Fruit fly (Drosophila melanogaster): Measurements from ENCODE around the gene Nup37.
A peak's percentile ranks its signal among the peaks of the same experiment; 100 is the strongest.

Nup37 gene

dm6 chr3R:25258628-25259240, 11.3 kb downstream of the Nup37 start, which contains the start of gene CG11857 (continued):
- TF ChIP-seq CG4318 (GFP tag; optimal IDR thresholded peaks at IDR 0.05), result no peak
- peak; percentile 96 for TF ChIP-seq CG32006 (GFP tag; optimal IDR thresholded peaks at IDR 0.05)
- peak; percentile 98 for TF ChIP-seq lz (GFP tag; optimal IDR thresholded peaks at IDR 0.05)
- TF ChIP-seq OdsH (GFP tag; optimal IDR thresholded peaks at IDR 0.05), result peak; percentile 97
- TF ChIP-seq CG10631 (GFP tag; optimal IDR thresholded peaks at IDR 0.05), result peak; percentile 98
- TF ChIP-seq Eip75B (GFP tag; optimal IDR thresholded peaks at IDR 0.05), result peak; percentile 95
- peak; percentile 97 for TF ChIP-seq pdm3 (GFP tag; optimal IDR thresholded peaks at IDR 0.05)
- peak; percentile 93 for TF ChIP-seq CG1621 (tag; optimal IDR thresholded peaks at IDR 0.05)
- peak; percentile 92 for TF ChIP-seq CG34406 (GFP tag; optimal IDR thresholded peaks at IDR 0.05)
- TF ChIP-seq net (GFP tag; optimal IDR thresholded peaks at IDR 0.05), result peak; percentile 94
- peak; percentile 97 for TF ChIP-seq achi (GFP tag; optimal IDR thresholded peaks at IDR 0.05)
- TF ChIP-seq CG3032 (tag; optimal IDR thresholded peaks at IDR 0.05), result peak; percentile 98
- peak in 1 of 2 experiments; percentile 91 for TF ChIP-seq ss (GFP tag; optimal IDR thresholded peaks at IDR 0.05)
- TF ChIP-seq spab (GFP tag; optimal IDR thresholded peaks at IDR 0.05), result no peak
- TF ChIP-seq CG6854 (GFP tag; optimal IDR thresholded peaks at IDR 0.05), result peak; percentile 76

DNA sequence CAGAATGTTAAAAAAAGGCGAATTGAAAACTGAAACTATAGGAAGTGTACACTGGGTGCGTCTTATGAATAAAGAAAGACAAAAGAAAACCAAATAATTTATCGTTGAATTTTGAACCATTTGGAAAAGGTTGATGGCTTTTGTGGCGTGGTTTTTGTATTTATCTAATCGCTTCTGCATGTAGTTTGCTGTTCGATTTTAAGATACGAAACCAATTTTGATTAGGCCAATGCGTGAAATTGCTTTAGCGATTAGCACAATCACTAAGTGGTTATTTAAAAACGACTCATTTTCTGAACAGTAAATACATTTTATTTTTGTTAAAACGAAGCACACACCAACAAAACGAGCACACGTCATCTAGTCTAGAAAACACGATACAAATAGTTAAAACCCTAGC, 13.2 kb downstream of the Nup37 start:
- TF ChIP-seq CG6854 (GFP tag; optimal IDR thresholded peaks at IDR 0.05) (no peak), svp (GFP tag) (no peak), Hr38 (GFP tag; optimal IDR thresholded peaks at IDR 0.05) (no peak), fd85E (GFP tag; optimal IDR thresholded peaks at IDR 0.05) (no peak), Met (GFP tag; optimal IDR thresholded peaks at IDR 0.05) (no peak), CG11902 (GFP tag; optimal IDR thresholded peaks at IDR 0.05) (no peak), fkh (GFP tag; optimal IDR thresholded peaks at IDR 0.05) (no peak), CG6792 (GFP tag; optimal IDR thresholded peaks at IDR 0.05) (no peak), spab (GFP tag; optimal IDR thresholded peaks at IDR 0.05) (no peak), CG8119 (GFP tag; IDR thresholded peaks at IDR 0.05) (no peak), CG16779 (tag; optimal IDR thresholded peaks at IDR 0.05) (no peak), Eip75B (GFP tag; optimal IDR thresholded peaks at IDR 0.05) (no peak), topi (GFP tag; optimal IDR thresholded peaks at IDR 0.05) (no peak), CG6276 (GFP tag; optimal IDR thresholded peaks at IDR 0.05) (no peak), CG10631 (GFP tag; optimal IDR thresholded peaks at IDR 0.05) (no peak), Hr39 (GFP tag; optimal IDR thresholded peaks at IDR 0.05) (no peak), Eip93F (GFP tag; optimal IDR thresholded peaks at IDR 0.05) (no peak), CG11294 (GFP tag; IDR thresholded peaks at IDR 0.05) (no peak), CG15336 (GFP tag; IDR thresholded peaks at IDR 0.05) (no peak), salr (GFP tag; optimal IDR thresholded peaks at IDR 0.05) (no peak)

DNA sequence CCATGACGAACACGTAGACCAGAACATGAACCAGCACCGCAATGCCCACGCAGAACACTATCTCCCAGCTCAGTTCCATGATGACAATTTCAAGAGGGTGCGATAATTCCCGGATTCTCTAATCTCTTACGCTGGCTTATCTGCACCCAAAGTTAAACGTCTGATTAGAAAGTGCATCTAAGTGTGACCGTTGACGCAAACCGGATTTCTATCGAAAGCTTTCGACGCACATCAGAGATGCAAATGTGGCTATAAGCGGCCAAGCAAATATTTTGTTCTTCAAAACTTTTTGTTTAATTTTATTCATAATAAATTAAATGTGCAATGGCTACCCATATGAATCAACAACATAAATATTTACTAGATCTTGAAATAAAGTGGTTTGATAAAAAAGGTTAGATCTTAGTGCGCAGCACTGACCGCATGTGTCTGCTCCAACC, 14.9 kb downstream of the Nup37 start, which contains the start of the genes Kdsr and CG11858:
Gene Kdsr (minus strand): TSS at position 177 of the 440 bp plus-strand sequence.
Gene CG11858 (plus strand): TSS at position 420 of the 440 bp plus-strand sequence.
- TF ChIP-seq Ets96B (tag; optimal IDR thresholded peaks at IDR 0.05) (peak; percentile 53), vri (GFP tag; optimal IDR thresholded peaks at IDR 0.05) (peak; percentile 94), Gug (GFP tag; IDR thresholded peaks at IDR 0.05) (peak; percentile 65), CG15336 (GFP tag; IDR thresholded peaks at IDR 0.05) (0 out of 2 replicates have a peak, but pooled peaks have one; percentile 43), CG10669 (GFP tag; optimal IDR thresholded peaks at IDR 0.05) (no peak), CG32006 (GFP tag; optimal IDR thresholded peaks at IDR 0.05) (no peak), achi (GFP tag; optimal IDR thresholded peaks at IDR 0.05) (peak; percentile 36), CG6163 (GFP tag; IDR thresholded peaks at IDR 0.05) (peak; percentile 58; the same call in 1 of the 3 replicates), lz (GFP tag; optimal IDR thresholded peaks at IDR 0.05) (peak; percentile 77), svp (GFP tag) (peak; percentile 95), Lpt (GFP tag; optimal IDR thresholded peaks at IDR 0.05) (peak; percentile 6), acj6 (GFP tag; optimal IDR thresholded peaks at IDR 0.05) (no peak), fd85E (GFP tag; optimal IDR thresholded peaks at IDR 0.05) (no peak), CG31627 (GFP tag; optimal IDR thresholded peaks at IDR 0.05) (peak; percentile 73), Eip93F (GFP tag; optimal IDR thresholded peaks at IDR 0.05) (peak; percentile 60), esn (GFP tag; optimal IDR thresholded peaks at IDR 0.05) (peak; percentile 78), CG1621 (tag; optimal IDR thresholded peaks at IDR 0.05) (peak; percentile 44), CG8119 (GFP tag; IDR thresholded peaks at IDR 0.05) (peak; percentile 44; the same call in 2 of the 3 replicates), dac (GFP tag; optimal IDR thresholded peaks at IDR 0.05) (no peak), fkh (GFP tag; optimal IDR thresholded peaks at IDR 0.05) (peak; percentile 76), CG3032 (tag; optimal IDR thresholded peaks at IDR 0.05) (peak; percentile 58), dsx (GFP tag; optimal IDR thresholded peaks at IDR 0.05; ENCODE audit: poor library complexity, severe bottlenecking) (peak; percentile 37), Blimp-1 (GFP tag; optimal IDR thresholded peaks at IDR 0.05) (no peak), Sox15 (GFP tag; optimal IDR thresholded peaks at IDR 0.05) (peak; percentile 13), eg (GFP tag; IDR thresholded peaks at IDR 0.05) (peak; percentile 72; the same call in 2 of the 3 replicates), CG11294 (GFP tag; IDR thresholded peaks at IDR 0.05) (peak; percentile 28; the same call in 1 of the 2 replicates), CG7368 (GFP tag; optimal IDR thresholded peaks at IDR 0.05) (no peak)
